Fruit fly (Drosophila melanogaster) whole organism, wandering third instar larva: ENCODE data around the gene CG12099.

ENCODE experiments used
- Abd-B ChIP-seq: fragments of >200 bp; optimal IDR thresholded peaks from 2 replicates; lab custom pipeline; 2017; ENCODE audit warnings: missing biosample characterization, missing genetic modification characterization
- CG32264 ChIP-seq: fragments of 200-800 bp; sonication (Bioruptor generic); optimal IDR thresholded peaks from 2 replicates; lab custom pipeline; 2016; ENCODE audit warnings: missing biosample characterization, missing genetic modification characterization
- CG9705 ChIP-seq: fragments of 200-800 bp; sonication (Bioruptor generic); optimal IDR thresholded peaks from 2 replicates; lab custom pipeline; 2018; ENCODE audit warnings: missing biosample characterization, mild to moderate bottlenecking, missing genetic modification characterization
- CrebA ChIP-seq: fragments of 200-800 bp; sonication (Bioruptor generic); optimal IDR thresholded peaks from 2 replicates; lab custom pipeline; 2016; ENCODE audit warnings: missing biosample characterization, mild to moderate bottlenecking, missing genetic modification characterization, borderline replicate concordance
- Dfd ChIP-seq: fragments of >200 bp; optimal IDR thresholded peaks from 2 replicates; lab custom pipeline; 2017; ENCODE audit warnings: missing biosample characterization, missing genetic modification characterization
- Dif ChIP-seq: fragments of 200-275, 200-300 bp; sonication (Bioruptor generic); optimal IDR thresholded peaks from 2 replicates; lab custom pipeline; 2018; ENCODE audit warnings: missing biosample characterization, missing genetic modification characterization; ENCODE audit not compliant: partially characterized antibody
- GATAd ChIP-seq: sonication (Bioruptor generic); optimal IDR thresholded peaks from 2 replicates; lab custom pipeline; 2016; ENCODE audit warnings: missing biosample characterization, missing genetic modification characterization
- HLH106 ChIP-seq: fragments of 200-800 bp; optimal IDR thresholded peaks from 3 replicates; lab custom pipeline; 2019; ENCODE audit warnings: missing biosample characterization, mild to moderate bottlenecking, missing genetic modification characterization, moderate library complexity
- Hnf4 ChIP-seq: fragments of 200-800 bp; sonication (Bioruptor generic); optimal IDR thresholded peaks from 2 replicates; lab custom pipeline; 2016; ENCODE audit warnings: missing biosample characterization, mild to moderate bottlenecking, missing genetic modification characterization
- Hr78 ChIP-seq: fragments of >200 bp; optimal IDR thresholded peaks from 2 replicates; lab custom pipeline; 2017; ENCODE audit warnings: missing biosample characterization, missing genetic modification characterization
- Hr83 ChIP-seq: fragments of 200-300 bp; sonication (Bioruptor generic); optimal IDR thresholded peaks from 2 replicates; lab custom pipeline; 2016; ENCODE audit warnings: missing biosample characterization, mild to moderate bottlenecking, missing genetic modification characterization, moderate library complexity; ENCODE audit not compliant: poor library complexity, severe bottlenecking
- Jra ChIP-seq: sonication (Bioruptor generic); optimal IDR thresholded peaks from 2 replicates; lab custom pipeline; 2016; ENCODE audit warnings: missing biosample characterization, missing genetic modification characterization
- Mio ChIP-seq: sonication (Bioruptor generic); optimal IDR thresholded peaks from 2 replicates; lab custom pipeline; 2016; ENCODE audit warnings: missing biosample characterization, missing genetic modification characterization
- Myc ChIP-seq: fragments of >200 bp; optimal IDR thresholded peaks from 2 replicates; lab custom pipeline; 2017
- N ChIP-seq: fragments of >200 bp; optimal IDR thresholded peaks from 2 replicates; lab custom pipeline; 2018; ENCODE audit warnings: missing biosample characterization, missing external identifiers, missing genetic modification characterization
- OdsH ChIP-seq: fragments of 200-800 bp; sonication (Bioruptor generic); optimal IDR thresholded peaks from 2 replicates; lab custom pipeline; 2016; ENCODE audit warnings: missing biosample characterization, mild to moderate bottlenecking, missing genetic modification characterization
- Rel ChIP-seq, 2 experiments: fragments of 200-800 bp; sonication (Bioruptor generic) in 1 of 2; optimal IDR thresholded peaks; 2 replicates in 1 of 2; 3 replicates in 1 of 2; lab custom pipeline; 2016 to 2019; ENCODE audit warnings: mild to moderate bottlenecking in 2 of 2, missing biosample characterization in 2 of 2, missing genetic modification characterization in 2 of 2, moderate library complexity in 1 of 2
- Sp1 ChIP-seq: fragments of 200-800 bp; sonication (Bioruptor generic); optimal IDR thresholded peaks from 3 replicates; lab custom pipeline; 2019; ENCODE audit warnings: missing biosample characterization, mild to moderate bottlenecking, missing genetic modification characterization, moderate library complexity
- Vsx2 ChIP-seq: fragments of 200-300, 225-300 bp; sonication (Bioruptor generic); optimal IDR thresholded peaks from 2 replicates; lab custom pipeline; 2018; ENCODE audit warnings: missing biosample characterization, missing genetic modification characterization; ENCODE audit not compliant: partially characterized antibody
- br ChIP-seq: fragments of 200-800 bp; sonication (Bioruptor generic); optimal IDR thresholded peaks from 2 replicates; lab custom pipeline; 2016; ENCODE audit warnings: missing biosample characterization, missing genetic modification characterization
- brk ChIP-seq: fragments of 200-800 bp; sonication (Bioruptor generic); optimal IDR thresholded peaks from 2 replicates; lab custom pipeline; 2016; ENCODE audit warnings: missing biosample characterization, mild to moderate bottlenecking, missing genetic modification characterization
- dl ChIP-seq, 2 experiments: fragments of 175-275, 200-275 bp in 1 of 2; fragments of 200-275 bp in 1 of 2; sonication (Bioruptor generic); optimal IDR thresholded peaks; lab custom pipeline; 2018; ENCODE audit warnings: mild to moderate bottlenecking in 2 of 2, missing biosample characterization in 2 of 2, missing genetic modification characterization in 2 of 2, moderate library complexity in 2 of 2; ENCODE audit not compliant: partially characterized antibody in 2 of 2, insufficient read depth in 1 of 2
- dmrt93B ChIP-seq: fragments of 200-800 bp; sonication (Bioruptor generic); optimal IDR thresholded peaks from 2 replicates; lab custom pipeline; 2018; ENCODE audit warnings: missing biosample characterization, mild to moderate bottlenecking, missing genetic modification characterization
- dsf ChIP-seq: sonication (Bioruptor generic); optimal IDR thresholded peaks from 2 replicates; lab custom pipeline; 2016; ENCODE audit warnings: missing biosample characterization, missing genetic modification characterization, borderline replicate concordance
- ey ChIP-seq: fragments of 200-800 bp; sonication (Bioruptor generic); optimal IDR thresholded peaks from 2 replicates; lab custom pipeline; 2016; ENCODE audit warnings: missing biosample characterization, missing genetic modification characterization
- foxo ChIP-seq, 2 experiments: fragments of 200-800 bp; sonication (Bioruptor generic); optimal IDR thresholded peaks; 2 replicates in 1 of 2; 3 replicates in 1 of 2; lab custom pipeline; 2016 to 2017; ENCODE audit warnings: missing biosample characterization in 2 of 2, missing genetic modification characterization in 2 of 2
- fru ChIP-seq: fragments of 200-800 bp; sonication (Bioruptor generic); optimal IDR thresholded peaks from 3 replicates; lab custom pipeline; 2016; ENCODE audit warnings: missing biosample characterization, mild to moderate bottlenecking, missing genetic modification characterization
- h ChIP-seq: fragments of 200-800 bp; sonication (Bioruptor generic); optimal IDR thresholded peaks from 3 replicates; lab custom pipeline; 2016; ENCODE audit warnings: missing biosample characterization, mild to moderate bottlenecking, missing genetic modification characterization
- jim ChIP-seq: fragments of 175-275, 200-325 bp; sonication (Bioruptor generic); optimal IDR thresholded peaks from 2 replicates; lab custom pipeline; 2016; ENCODE audit warnings: missing biosample characterization, mild to moderate bottlenecking, missing genetic modification characterization
- lola ChIP-seq: fragments of >200 bp; optimal IDR thresholded peaks from 2 replicates; lab custom pipeline; 2017; ENCODE audit warnings: missing biosample characterization, missing genetic modification characterization
- pan ChIP-seq: fragments of >200 bp; optimal IDR thresholded peaks from 2 replicates; lab custom pipeline; 2017
- psq ChIP-seq: fragments of 200-800 bp; sonication (Bioruptor generic); optimal IDR thresholded peaks from 3 replicates; lab custom pipeline; 2017; ENCODE audit warnings: missing biosample characterization, mild to moderate bottlenecking, missing genetic modification characterization, moderate library complexity
- rgr ChIP-seq: fragments of 200-800 bp; sonication (Bioruptor generic); optimal IDR thresholded peaks from 3 replicates; lab custom pipeline; 2016; ENCODE audit warnings: missing biosample characterization, mild to moderate bottlenecking, missing genetic modification characterization
- sage ChIP-seq: fragments of 200-800 bp; sonication (Bioruptor generic); optimal IDR thresholded peaks from 2 replicates; lab custom pipeline; 2016; ENCODE audit warnings: missing biosample characterization, mild to moderate bottlenecking, missing genetic modification characterization
- sv ChIP-seq: fragments of 200-800 bp; sonication (Bioruptor generic); optimal IDR thresholded peaks from 3 replicates; lab custom pipeline; 2016; ENCODE audit warnings: missing biosample characterization, missing genetic modification characterization
- tai ChIP-seq: sonication (Bioruptor generic); optimal IDR thresholded peaks from 2 replicates; lab custom pipeline; 2016; ENCODE audit warnings: missing biosample characterization, missing genetic modification characterization
- usp ChIP-seq: fragments of >200 bp; optimal IDR thresholded peaks from 2 replicates; lab custom pipeline; 2017; ENCODE audit warnings: missing biosample characterization, missing genetic modification characterization
- woc ChIP-seq: sonication (Bioruptor generic); optimal IDR thresholded peaks from 2 replicates; lab custom pipeline; 2016; ENCODE audit warnings: missing biosample characterization, mild to moderate bottlenecking, missing genetic modification characterization

The CG12099 gene

dm6 chr3L:1549148-1549547 lies 9.1 kb downstream of the CG12099 start:
- TF ChIP-seq foxo (GFP tag; optimal IDR thresholded peaks at IDR 0.05; lab: Kevin White, UChicago), result no peak
- peak; percentile 12 for TF ChIP-seq rgr
- peak; percentile 5 for TF ChIP-seq Hnf4 (GFP tag; lab: Kevin White, UChicago)
- TF ChIP-seq Mio (GFP tag; lab: Kevin White, UChicago), result no peak
- no peak for TF ChIP-seq Hr78 (GFP tag; lab: Kevin White, UChicago)
- peak; percentile 54 for TF ChIP-seq Hr83 (GFP tag; lab: Kevin White, UChicago)
- TF ChIP-seq Sp1, result no peak

DNA sequence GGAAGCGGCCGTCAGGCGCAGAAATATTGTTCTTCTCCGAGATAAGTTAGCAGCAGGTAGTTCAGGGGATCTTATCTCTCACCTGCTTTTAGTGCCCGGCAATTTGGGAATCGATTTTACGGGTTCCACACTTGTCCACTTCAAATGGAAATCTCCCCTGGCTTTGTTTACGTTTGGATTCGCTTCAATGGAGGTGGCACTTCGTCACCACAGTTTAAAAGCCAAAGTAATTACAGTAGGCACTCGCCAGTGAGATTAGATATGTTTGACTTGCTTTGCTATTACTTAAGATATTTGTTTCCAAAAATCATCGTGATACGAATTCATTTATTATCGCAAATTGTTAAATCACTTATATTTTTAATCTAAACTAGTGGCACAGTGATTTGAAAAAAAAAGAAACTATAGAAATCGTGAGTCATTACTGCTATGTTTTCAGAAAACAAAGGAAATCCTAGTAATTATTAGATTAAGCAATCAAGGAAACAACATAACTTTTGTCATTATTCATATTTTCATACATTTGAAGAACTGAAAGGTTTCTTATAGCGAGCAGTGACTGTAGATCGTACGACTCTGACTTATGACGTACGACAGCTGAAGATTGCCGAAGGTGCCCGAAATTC lies 9.8 kb downstream of the CG12099 start:
- no peak for TF ChIP-seq Myc (lab: Kevin White, UChicago)
- TF ChIP-seq Sp1, result peak; percentile 75
- TF ChIP-seq jim (GFP tag; lab: Kevin White, UChicago), result no peak
- peak; percentile 81 for TF ChIP-seq OdsH (GFP tag; lab: Kevin White, UChicago)
- peak; percentile 77 for TF ChIP-seq HLH106 (tag; lab: Kevin White, UChicago)
- peak; percentile 92 for TF ChIP-seq fru (GFP tag; lab: Kevin White, UChicago)
- TF ChIP-seq usp (GFP tag; lab: Kevin White, UChicago), result no peak
- TF ChIP-seq pan (lab: Kevin White, UChicago), result no peak
- TF ChIP-seq CrebA (GFP tag; lab: Kevin White, UChicago), result no peak
- TF ChIP-seq GATAd (GFP tag; lab: Kevin White, UChicago), result no peak
- TF ChIP-seq woc (GFP tag; lab: Kevin White, UChicago), result peak; percentile 56
- TF ChIP-seq N (GFP tag; lab: Kevin White, UChicago), result no peak
- TF ChIP-seq tai (GFP tag; lab: Kevin White, UChicago), result no peak
- no peak for TF ChIP-seq Mio (GFP tag; lab: Kevin White, UChicago)
- TF ChIP-seq dl (GFP tag; optimal IDR thresholded peaks at IDR 0.05; lab: Kevin White, UChicago; ENCODE audit: insufficient read depth in 1 of 2, partially characterized antibody in 2 of 2), result no peak
- peak; percentile 22 for TF ChIP-seq CG9705
- TF ChIP-seq dmrt93B (GFP tag; lab: Kevin White, UChicago), result peak; percentile 61
- no peak for TF ChIP-seq Hr78 (GFP tag; lab: Kevin White, UChicago)
- TF ChIP-seq Hnf4 (GFP tag; lab: Kevin White, UChicago), result peak; percentile 72
- TF ChIP-seq br, result peak; percentile 82
- TF ChIP-seq Jra, result peak; percentile 66
- TF ChIP-seq ey, result peak; percentile 80
- TF ChIP-seq lola (GFP tag; lab: Kevin White, UChicago), result no peak
- TF ChIP-seq brk (GFP tag; lab: Kevin White, UChicago), result no peak
- no peak for TF ChIP-seq Dfd (GFP tag; lab: Kevin White, UChicago)
- TF ChIP-seq Dif (GFP tag; lab: Kevin White, UChicago), result no peak
- peak; percentile 56 for TF ChIP-seq psq (GFP tag; lab: Kevin White, UChicago)
- no peak for TF ChIP-seq Vsx2 (GFP tag; lab: Kevin White, UChicago)
- TF ChIP-seq Hr83 (GFP tag; lab: Kevin White, UChicago), result no peak
- TF ChIP-seq sv (GFP tag; lab: Kevin White, UChicago), result peak; percentile 6
- TF ChIP-seq foxo (GFP tag; optimal IDR thresholded peaks at IDR 0.05; lab: Kevin White, UChicago), result peak; percentile 0 to 86
- TF ChIP-seq CG32264, result peak; percentile 29
- no peak for TF ChIP-seq sage (GFP tag; lab: Kevin White, UChicago)
- peak; percentile 80 for TF ChIP-seq h
- peak; percentile 74 for TF ChIP-seq rgr
- TF ChIP-seq dsf (GFP tag; lab: Kevin White, UChicago), result no peak
- TF ChIP-seq Abd-B (GFP tag; lab: Kevin White, UChicago), result no peak
- no peak for TF ChIP-seq Rel (GFP tag; optimal IDR thresholded peaks at IDR 0.05; lab: Kevin White, UChicago)
- peak; percentile 51 for TF ChIP-seq Rel (tag; optimal IDR thresholded peaks at IDR 0.05; lab: Kevin White, UChicago)
